Worm (Caenorhabditis elegans): Measurements from ENCODE around the gene pqn-75.

pqn-75 gene

ce11 chrIV:4049398-4049998 lies 22.6 kb upstream of the pqn-75 start, which contains the start of gene pcn-1 (continued):
- peak; percentile 36 for TF ChIP-seq mxl-3 (GFP tag; optimal IDR thresholded peaks at IDR 0.05)
- TF ChIP-seq egl-27 (tag; optimal IDR thresholded peaks at IDR 0.05) = no peak
- peak; percentile 91 for TF ChIP-seq Y48G9A.11 (GFP tag; IDR thresholded peaks at IDR 0.05)
- TF ChIP-seq dmd-6 (GFP tag; IDR thresholded peaks at IDR 0.05) = peak; percentile 93
- peak; percentile 78 for TF ChIP-seq ztf-7 (tag; optimal IDR thresholded peaks at IDR 0.05)
- TF ChIP-seq set-16 (GFP tag; IDR thresholded peaks at IDR 0.05) = peak; percentile 48; the same call in 1 of the 2 replicates
- peak; percentile 82 for TF ChIP-seq lin-13 (GFP tag; optimal IDR thresholded peaks at IDR 0.05)
- peak; percentile 85 for TF ChIP-seq arid-1 (GFP tag; conservative IDR thresholded peaks at IDR 0.05)
- TF ChIP-seq dpl-1 (GFP tag; optimal IDR thresholded peaks at IDR 0.05) = peak; percentile 99
- no peak for TF ChIP-seq daf-12 (tag; optimal IDR thresholded peaks at IDR 0.05)
- no peak for TF ChIP-seq F26F4.8 (GFP tag; conservative IDR thresholded peaks at IDR 0.05)
- peak; percentile 64; the same call in 1 of the 2 replicates for TF ChIP-seq D1046.2 (GFP tag; IDR thresholded peaks at IDR 0.05)
- peak; percentile 56 for TF ChIP-seq nhr-76 (tag; optimal IDR thresholded peaks at IDR 0.05)
- TF ChIP-seq aha-1 (tag) = peak; percentile 95
- TF ChIP-seq zip-2 (tag; optimal IDR thresholded peaks at IDR 0.05) = peak; percentile 62
- peak; percentile 80 to 87 for TF ChIP-seq hif-1 (tag; optimal IDR thresholded peaks at IDR 0.05)
- TF ChIP-seq T26A8.4 (GFP tag; IDR thresholded peaks at IDR 0.05) = peak; percentile 93
- peak; percentile 94 for TF ChIP-seq pha-4 (GFP tag; IDR thresholded peaks at IDR 0.05)
- no peak for TF ChIP-seq pha-4 (tag; optimal IDR thresholded peaks at IDR 0.05)
- TF ChIP-seq nhr-237 (tag; optimal IDR thresholded peaks at IDR 0.05) = no peak
- peak; percentile 94 for TF ChIP-seq zfp-3 (GFP tag; conservative IDR thresholded peaks at IDR 0.05)
- no peak for TF ChIP-seq ceh-28 (tag; optimal IDR thresholded peaks at IDR 0.05)
- peak; percentile 87 for TF ChIP-seq php-3 (GFP tag; IDR thresholded peaks at IDR 0.05)
- TF ChIP-seq gei-8 (GFP tag; optimal IDR thresholded peaks at IDR 0.05) = no peak
- peak; percentile 89 for TF ChIP-seq nhr-11 (tag; optimal IDR thresholded peaks at IDR 0.05)
- no peak for TF ChIP-seq snpc-4 (tag; optimal IDR thresholded peaks at IDR 0.05)
- TF ChIP-seq mdl-1 (tag; optimal IDR thresholded peaks at IDR 0.05) = peak in 1 of 2 experiments; percentile 12
- peak; percentile 82 for TF ChIP-seq ctbp-1 (GFP tag; IDR thresholded peaks at IDR 0.05)
- TF ChIP-seq dmd-9 (GFP tag; IDR thresholded peaks at IDR 0.05) = peak; percentile 90
- no peak for TF ChIP-seq nhr-10 (tag; optimal IDR thresholded peaks at IDR 0.05)
- peak; percentile 89 for TF ChIP-seq saeg-2 (GFP tag; IDR thresholded peaks at IDR 0.05)
- peak; percentile 85 for TF ChIP-seq hlh-30 (tag; optimal IDR thresholded peaks at IDR 0.05; ENCODE audit: insufficient read depth)
- TF ChIP-seq lin-15B (tag; optimal IDR thresholded peaks at IDR 0.05) = peak; percentile 49
- TF ChIP-seq rbr-2 (tag; optimal IDR thresholded peaks at IDR 0.05) = peak; percentile 96
- no peak for TF ChIP-seq fos-1 (tag; optimal IDR thresholded peaks at IDR 0.05)
- no peak for TF ChIP-seq F44E2.7 (GFP tag; IDR thresholded peaks at IDR 0.05)
- peak; percentile 65; the same call in 1 of the 2 replicates for TF ChIP-seq ceh-44 (GFP tag; IDR thresholded peaks at IDR 0.05)
- TF ChIP-seq lin-1 (GFP tag; IDR thresholded peaks at IDR 0.05) = peak; percentile 71
- peak; percentile 94 for TF ChIP-seq lin-38 (GFP tag; IDR thresholded peaks at IDR 0.05)
- TF ChIP-seq spr-1 (tag; optimal IDR thresholded peaks at IDR 0.05) = peak; percentile 93
- TF ChIP-seq nhr-102 (tag; optimal IDR thresholded peaks at IDR 0.05) = peak; percentile 96
- no peak for TF ChIP-seq skn-1 (tag; optimal IDR thresholded peaks at IDR 0.05)
- no peak for TF ChIP-seq aly-2 (tag; optimal IDR thresholded peaks at IDR 0.05)
- TF ChIP-seq mxl-2 (GFP tag; conservative IDR thresholded peaks at IDR 0.05) = peak; percentile 84
- TF ChIP-seq nhr-42 (GFP tag; IDR thresholded peaks at IDR 0.05) = peak; percentile 94
- peak; percentile 68 to 96 for TF ChIP-seq lsy-2 (tag; optimal IDR thresholded peaks at IDR 0.05)
- TF ChIP-seq daf-8 (GFP tag; IDR thresholded peaks at IDR 0.05) = no peak
- TF ChIP-seq lim-7 (GFP tag; IDR thresholded peaks at IDR 0.05) = no peak
- peak; percentile 53 for TF ChIP-seq Y5F2A.4 (GFP tag; optimal IDR thresholded peaks at IDR 0.05)
- no peak for TF ChIP-seq ceh-82 (tag; optimal IDR thresholded peaks at IDR 0.05)
- TF ChIP-seq F49E8.2 (tag; optimal IDR thresholded peaks at IDR 0.05; ENCODE audit: borderline replicate concordance) = peak; percentile 96

Measured in whole organism, L4 larva.